Fruit fly (Drosophila melanogaster): ENCODE measurements around the gene Abd-B.
A peak's percentile ranks its signal among the peaks of the same experiment; 100 is the strongest.

Gene Abd-B

dm6 chr3R:16991781-16992180, 19.7 kb upstream of the Abd-B start, which contains the start of gene EMC2B (continued):
- TF ChIP-seq Hsf (GFP tag; optimal IDR thresholded peaks at IDR 0.05): peak; percentile 53
- no peak for TF ChIP-seq ems (GFP tag; optimal IDR thresholded peaks at IDR 0.05)
- TF ChIP-seq CG8359 (GFP tag; optimal IDR thresholded peaks at IDR 0.05; ENCODE audit: borderline replicate concordance): no peak
- TF ChIP-seq CrebB (tag; optimal IDR thresholded peaks at IDR 0.05): no peak
- peak; percentile 77 for TF ChIP-seq CG4617 (GFP tag; optimal IDR thresholded peaks at IDR 0.05; ENCODE audit: borderline replicate concordance)
- TF ChIP-seq wor (GFP tag; IDR thresholded peaks at IDR 0.05): no peak
- TF ChIP-seq Meics (GFP tag; optimal IDR thresholded peaks at IDR 0.05): peak; percentile 23
- no peak for TF ChIP-seq CG6765 (GFP tag; optimal IDR thresholded peaks at IDR 0.05)
- TF ChIP-seq CG4360 (GFP tag; IDR thresholded peaks at IDR 0.05): no peak
- TF ChIP-seq HLH54F (GFP tag; optimal IDR thresholded peaks at IDR 0.05): peak; percentile 39
- TF ChIP-seq CG17385 (GFP tag; optimal IDR thresholded peaks at IDR 0.05): no peak
- no peak for TF ChIP-seq CG4820 (GFP tag; optimal IDR thresholded peaks at IDR 0.05)
- TF ChIP-seq Doc3 (GFP tag; IDR thresholded peaks at IDR 0.05; ENCODE audit: partially characterized antibody): no peak
- TF ChIP-seq CG30431 (GFP tag; optimal IDR thresholded peaks at IDR 0.05): no peak
- TF ChIP-seq CG33213 (GFP tag; optimal IDR thresholded peaks at IDR 0.05): peak; percentile 44
- TF ChIP-seq CTCF (GFP tag; optimal IDR thresholded peaks at IDR 0.05): no peak
- no peak for TF ChIP-seq CG4854 (GFP tag; optimal IDR thresholded peaks at IDR 0.05)
- no peak for TF ChIP-seq CG15601 (tag; optimal IDR thresholded peaks at IDR 0.05)
- peak; percentile 11 for TF ChIP-seq CG7786 (GFP tag; optimal IDR thresholded peaks at IDR 0.05)
- TF ChIP-seq CG2129 (GFP tag; IDR thresholded peaks at IDR 0.05; ENCODE audit: partially characterized antibody): no peak
- no peak for TF ChIP-seq CG16863 (GFP tag; optimal IDR thresholded peaks at IDR 0.05)
- TF ChIP-seq CG6854 (GFP tag; optimal IDR thresholded peaks at IDR 0.05): no peak
- no peak for TF ChIP-seq sens-2 (GFP tag; IDR thresholded peaks at IDR 0.05)
- no peak for TF ChIP-seq CG11696 (GFP tag; IDR thresholded peaks at IDR 0.05)
- TF ChIP-seq ab (GFP tag; optimal IDR thresholded peaks at IDR 0.05): no peak
- peak; percentile 63 for TF ChIP-seq gem (tag; optimal IDR thresholded peaks at IDR 0.05)
- no peak for TF ChIP-seq emc (GFP tag; optimal IDR thresholded peaks at IDR 0.05)
- peak; percentile 69 for TF ChIP-seq CG2120 (GFP tag; optimal IDR thresholded peaks at IDR 0.05)
- no peak for TF ChIP-seq nau (GFP tag; optimal IDR thresholded peaks at IDR 0.05)
- TF ChIP-seq nom (GFP tag; optimal IDR thresholded peaks at IDR 0.05): no peak
- TF ChIP-seq CG10147 (GFP tag; optimal IDR thresholded peaks at IDR 0.05): no peak
- TF ChIP-seq Rx (GFP tag; IDR thresholded peaks at IDR 0.05): no peak
- TF ChIP-seq otp (GFP tag; IDR thresholded peaks at IDR 0.05): no peak
- TF ChIP-seq gsb (GFP tag; IDR thresholded peaks at IDR 0.05): no peak
- TF ChIP-seq CG17802 (tag; optimal IDR thresholded peaks at IDR 0.05): no peak
- TF ChIP-seq CG14710 (tag; optimal IDR thresholded peaks at IDR 0.05): peak; percentile 40
- TF ChIP-seq Dll (GFP tag; IDR thresholded peaks at IDR 0.05; ENCODE audit: partially characterized antibody): no peak
- TF ChIP-seq Nf-YB (GFP tag; optimal IDR thresholded peaks at IDR 0.05): no peak
- TF ChIP-seq slp2 (GFP tag; optimal IDR thresholded peaks at IDR 0.05): no peak
- TF ChIP-seq CG5953 (GFP tag; IDR thresholded peaks at IDR 0.05): no peak
- TF ChIP-seq MBD-R2 (GFP tag; IDR thresholded peaks at IDR 0.05): no peak
- no peak for TF ChIP-seq ac (GFP tag; optimal IDR thresholded peaks at IDR 0.05)
- TF ChIP-seq CG10543 (GFP tag; optimal IDR thresholded peaks at IDR 0.05): no peak
- no peak for TF ChIP-seq CG1024 (GFP tag; IDR thresholded peaks at IDR 0.05)
- TF ChIP-seq odd (GFP tag; optimal IDR thresholded peaks at IDR 0.05): no peak
- TF ChIP-seq onecut (GFP tag; IDR thresholded peaks at IDR 0.05): no peak; the same call in 1 of the 2 replicates
- TF ChIP-seq Six4 (GFP tag; optimal IDR thresholded peaks at IDR 0.05): no peak
- TF ChIP-seq croc (GFP tag; conservative IDR thresholded peaks at IDR 0.05): no peak
- TF ChIP-seq Xbp1 (GFP tag; optimal IDR thresholded peaks at IDR 0.05): peak; percentile 38
- TF ChIP-seq CG17361 (GFP tag; IDR thresholded peaks at IDR 0.05): no peak
- no peak for TF ChIP-seq inv (GFP tag; IDR thresholded peaks at IDR 0.05; ENCODE audit: partially characterized antibody)
- no peak for TF ChIP-seq nerfin-1 (tag; optimal IDR thresholded peaks at IDR 0.05)

Data from whole organism, embryonic.